Fruit fly (Drosophila melanogaster) whole organism, embryonic: ENCODE data around the gene CG3544.

ENCODE experiments used
- Abd-B ChIP-seq: fragments of 200-800 bp; sonication (Bioruptor generic); optimal IDR thresholded peaks from 2 replicates; lab custom pipeline; 2018; ENCODE audit warnings: missing biosample characterization, mild to moderate bottlenecking, missing genetic modification characterization, moderate library complexity
- Aef1 ChIP-seq: fragments of 200-800 bp; sonication (Bioruptor generic); IDR thresholded peaks from 3 replicates; pipeline ENCODE4 v1.3.6; 2022; ENCODE audit warnings: missing biosample characterization, missing genetic modification characterization
- Asciz ChIP-seq: fragments of 200-800 bp; sonication (Bioruptor generic); optimal IDR thresholded peaks from 2 replicates; lab custom pipeline; 2017; ENCODE audit warnings: missing biosample characterization, mild to moderate bottlenecking, missing genetic modification characterization, missing genetic modification reagents
- Atf-2 ChIP-seq: fragments of 200-800 bp; sonication (Bioruptor generic); optimal IDR thresholded peaks from 2 replicates; lab custom pipeline; 2016; ENCODE audit warnings: missing biosample characterization, missing genetic modification characterization
- Atf6 ChIP-seq: fragments of 200-800 bp; sonication (Bioruptor generic); IDR thresholded peaks from 2 replicates; pipeline ENCODE4 v1.3.6; 2022; ENCODE audit warnings: missing biosample characterization, missing genetic modification characterization
- Blimp-1 ChIP-seq: fragments of 200-800 bp; sonication (Bioruptor generic); optimal IDR thresholded peaks from 3 replicates; lab custom pipeline; 2018; ENCODE audit warnings: missing biosample characterization, missing genetic modification characterization, mild to moderate bottlenecking, moderate library complexity, missing genetic modification reagents
- CG10565 ChIP-seq: fragments of 200-800 bp; sonication (Bioruptor generic); optimal IDR thresholded peaks from 3 replicates; lab custom pipeline; 2016; ENCODE audit warnings: missing biosample characterization, mild to moderate bottlenecking, missing genetic modification characterization
- CG11247 ChIP-seq: fragments of 200-800 bp; sonication (Bioruptor generic); IDR thresholded peaks from 2 replicates; pipeline ENCODE4 v1.3.6; 2022; ENCODE audit warnings: missing biosample characterization, missing genetic modification characterization
- CG11398 ChIP-seq: fragments of 200-800 bp; sonication (Bioruptor generic); optimal IDR thresholded peaks from 2 replicates; lab custom pipeline; 2016; ENCODE audit warnings: missing biosample characterization, missing genetic modification characterization
- CG12659 ChIP-seq: fragments of 200-800 bp; sonication (Bioruptor generic); optimal IDR thresholded peaks from 3 replicates; lab custom pipeline; 2017; ENCODE audit warnings: mild to moderate bottlenecking, missing biosample characterization, missing genetic modification reagents, missing genetic modification characterization
- CG15011 ChIP-seq: fragments of 200-800 bp; sonication (Bioruptor generic); optimal IDR thresholded peaks from 3 replicates; lab custom pipeline; 2018; ENCODE audit warnings: missing biosample characterization, mild to moderate bottlenecking, missing genetic modification characterization
- CG18011 ChIP-seq: fragments of 200-800 bp; sonication (Bioruptor generic); optimal IDR thresholded peaks from 2 replicates; lab custom pipeline; 2017; ENCODE audit warnings: missing biosample characterization, missing genetic modification characterization, mild to moderate bottlenecking, moderate library complexity, missing genotype
- CG2129 ChIP-seq: fragments of 200-800 bp; sonication (Bioruptor generic); IDR thresholded peaks from 2 replicates; pipeline ENCODE4 v1.3.6; 2022; ENCODE audit warnings: missing biosample characterization, missing genetic modification characterization; ENCODE audit not compliant: partially characterized antibody
- CG31224 ChIP-seq: fragments of 200-800 bp; sonication (Bioruptor generic); IDR thresholded peaks from 2 replicates; pipeline ENCODE4 v1.3.6; 2022; ENCODE audit warnings: missing biosample characterization, missing genetic modification characterization
- CG3847 ChIP-seq: fragments of 200-800 bp; sonication (Bioruptor generic); IDR thresholded peaks from 2 replicates; pipeline ENCODE4 v1.3.6; 2022; ENCODE audit warnings: missing biosample characterization, missing genetic modification characterization
- CG4854 ChIP-seq: fragments of 200-800 bp; sonication (Bioruptor generic); optimal IDR thresholded peaks from 2 replicates; lab custom pipeline; 2016; ENCODE audit warnings: missing biosample characterization, missing genetic modification characterization, inconsistent platforms
- CG6272 ChIP-seq: fragments of 200-800 bp; sonication (Bioruptor generic); IDR thresholded peaks from 2 replicates; pipeline ENCODE4 v1.3.6; 2022; ENCODE audit warnings: missing biosample characterization, missing genetic modification characterization
- Hsf ChIP-seq: fragments of 200-800 bp; sonication (Bioruptor generic); optimal IDR thresholded peaks from 3 replicates; lab custom pipeline; 2016; ENCODE audit warnings: missing biosample characterization, missing genetic modification characterization
- Lpt ChIP-seq: fragments of >200 bp; optimal IDR thresholded peaks from 2 replicates; lab custom pipeline; 2018; ENCODE audit warnings: missing biosample characterization, missing genetic modification characterization
- MTF-1 ChIP-seq: fragments of 200-800 bp; sonication (Bioruptor generic); optimal IDR thresholded peaks from 2 replicates; lab custom pipeline; 2018; ENCODE audit warnings: missing biosample characterization, mild to moderate bottlenecking, missing genetic modification characterization, borderline replicate concordance
- Max ChIP-seq: fragments of 200-800 bp; sonication (Bioruptor generic); optimal IDR thresholded peaks from 2 replicates; lab custom pipeline; 2016; ENCODE audit warnings: missing biosample characterization, mild to moderate bottlenecking, missing genetic modification characterization
- Myb ChIP-seq: fragments of 200-800 bp; sonication (Bioruptor generic); optimal IDR thresholded peaks from 2 replicates; lab custom pipeline; 2016; ENCODE audit warnings: missing biosample characterization, missing genetic modification characterization
- Nf-YB ChIP-seq: fragments of 200-800 bp; sonication (Bioruptor generic); optimal IDR thresholded peaks from 3 replicates; lab custom pipeline; 2019; ENCODE audit warnings: missing biosample characterization, mild to moderate bottlenecking, missing genetic modification characterization, moderate library complexity
- NfI ChIP-seq: fragments of 200-800 bp; sonication (Bioruptor generic); optimal IDR thresholded peaks from 3 replicates; lab custom pipeline; 2018; ENCODE audit warnings: missing biosample characterization, mild to moderate bottlenecking, missing genetic modification characterization, moderate library complexity
- PHDP ChIP-seq: fragments of 200-800 bp; sonication (Bioruptor generic); optimal IDR thresholded peaks from 3 replicates; lab custom pipeline; 2018; ENCODE audit warnings: missing biosample characterization, mild to moderate bottlenecking, missing genetic modification characterization, moderate library complexity
- Six4 ChIP-seq: fragments of 200-800 bp; sonication (Bioruptor generic); optimal IDR thresholded peaks from 2 replicates; lab custom pipeline; 2016; ENCODE audit warnings: missing biosample characterization, missing genetic modification characterization
- Sry-δ ChIP-seq: fragments of 200-800 bp; sonication (Bioruptor generic); optimal IDR thresholded peaks from 2 replicates; lab custom pipeline; 2016; ENCODE audit warnings: missing biosample characterization, missing genetic modification characterization
- ac ChIP-seq: fragments of 200-800 bp; sonication (Bioruptor generic); optimal IDR thresholded peaks from 3 replicates; lab custom pipeline; 2017; ENCODE audit warnings: missing biosample characterization, mild to moderate bottlenecking, missing genetic modification characterization
- bowl ChIP-seq: fragments of 200-800 bp; sonication (Bioruptor generic); IDR thresholded peaks from 2 replicates; pipeline ENCODE4 v1.3.6; 2022; ENCODE audit warnings: missing biosample characterization, missing genetic modification characterization
- cg ChIP-seq: fragments of 200-800 bp; sonication (Bioruptor generic); optimal IDR thresholded peaks from 3 replicates; lab custom pipeline; 2019; ENCODE audit warnings: missing biosample characterization, mild to moderate bottlenecking, missing genetic modification characterization, moderate library complexity
- chm ChIP-seq: fragments of 200-800 bp; sonication (Bioruptor generic); IDR thresholded peaks from 2 replicates; pipeline ENCODE4 v1.3.6; 2022; ENCODE audit warnings: missing biosample characterization, missing genetic modification characterization
- dan ChIP-seq: fragments of 200-800 bp; sonication (Bioruptor generic); IDR thresholded peaks from 2 replicates; pipeline ENCODE4 v1.3.6; 2022; ENCODE audit warnings: missing biosample characterization, missing genetic modification characterization
- dm ChIP-seq: fragments of 200-800 bp; sonication (Bioruptor generic); optimal IDR thresholded peaks from 3 replicates; lab custom pipeline; 2016; ENCODE audit warnings: missing biosample characterization, missing genetic modification characterization
- fru ChIP-seq: fragments of >200 bp; optimal IDR thresholded peaks from 2 replicates; lab custom pipeline; 2017
- gsb ChIP-seq: fragments of 200-800 bp; sonication (Bioruptor generic); IDR thresholded peaks from 2 replicates; pipeline ENCODE4 v1.3.6; 2022; ENCODE audit warnings: missing biosample characterization, missing genetic modification characterization
- h ChIP-seq: fragments of >200 bp; optimal IDR thresholded peaks from 2 replicates; lab custom pipeline; 2017
- ham ChIP-seq: fragments of 200-800 bp; sonication (Bioruptor generic); IDR thresholded peaks from 2 replicates; pipeline ENCODE4 v1.3.6; 2022; ENCODE audit warnings: missing biosample characterization, missing genetic modification characterization
- jumu ChIP-seq: fragments of 200-800 bp; sonication (Bioruptor generic); optimal IDR thresholded peaks from 3 replicates; lab custom pipeline; 2016; ENCODE audit warnings: missing biosample characterization, missing genetic modification characterization
- lov ChIP-seq, 2 experiments: fragments of 200-800 bp in 1 of 2; fragments of >200 bp in 1 of 2; sonication (Bioruptor generic) in 1 of 2; IDR thresholded peaks in 1 of 2; optimal IDR thresholded peaks in 1 of 2; 2 replicates in 1 of 2; 3 replicates in 1 of 2; pipeline versions ENCODE4 v1.3.6 to Lab custom; 2017 to 2022; ENCODE audit warnings: missing biosample characterization in 1 of 2, missing genetic modification characterization in 1 of 2
- luna ChIP-seq: fragments of 200-800 bp; sonication (Bioruptor generic); optimal IDR thresholded peaks from 2 replicates; lab custom pipeline; 2016; ENCODE audit warnings: missing biosample characterization, missing genetic modification characterization
- p53 ChIP-seq: fragments of 200-800 bp; sonication (Bioruptor generic); optimal IDR thresholded peaks from 2 replicates; lab custom pipeline; 2016; ENCODE audit warnings: missing biosample characterization, missing genetic modification characterization
- pan ChIP-seq, 4 experiments: fragments of >200 bp in 3 of 4; fragments of 200-800 bp in 1 of 4; sonication (Bioruptor generic) in 1 of 4; optimal IDR thresholded peaks in 3 of 4; IDR thresholded peaks in 1 of 4; 2 replicates each; pipeline versions ENCODE4 v1.3.6 to Lab custom; 2017 to 2022; ENCODE audit warnings: missing biosample characterization in 2 of 4, missing genetic modification characterization in 2 of 4, mixed read lengths in 1 of 4
- pho ChIP-seq: fragments of 200-800 bp; sonication (Bioruptor generic); optimal IDR thresholded peaks from 2 replicates; lab custom pipeline; 2016; ENCODE audit warnings: missing biosample characterization, missing genetic modification characterization
- pros ChIP-seq: fragments of 200-800 bp; sonication (Bioruptor generic); optimal IDR thresholded peaks from 3 replicates; lab custom pipeline; 2019; ENCODE audit warnings: missing biosample characterization, mild to moderate bottlenecking, missing genetic modification characterization, moderate library complexity
- slp2 ChIP-seq: fragments of 200-800 bp; sonication (Bioruptor generic); optimal IDR thresholded peaks from 2 replicates; lab custom pipeline; 2016; ENCODE audit warnings: missing biosample characterization, missing genetic modification characterization
- tll ChIP-seq, 2 experiments: fragments of 200-800 bp in 1 of 2; fragments of >200 bp in 1 of 2; sonication (Bioruptor generic) in 1 of 2; optimal IDR thresholded peaks; 2 replicates each; lab custom pipeline; 2017 to 2019; ENCODE audit warnings: missing biosample characterization in 2 of 2, missing genetic modification characterization in 2 of 2, mild to moderate bottlenecking in 1 of 2, moderate library complexity in 1 of 2
- tna ChIP-seq: fragments of 200-800 bp; sonication (Bioruptor generic); IDR thresholded peaks from 2 replicates; pipeline ENCODE4 v1.3.6; 2022; ENCODE audit warnings: missing biosample characterization, missing genetic modification characterization; ENCODE audit not compliant: partially characterized antibody
- tx ChIP-seq: fragments of 200-800 bp; sonication (Bioruptor generic); optimal IDR thresholded peaks from 2 replicates; lab custom pipeline; 2016; ENCODE audit warnings: missing biosample characterization, missing genetic modification characterization
- unc-4 ChIP-seq: fragments of 200-800 bp; sonication (Bioruptor generic); IDR thresholded peaks from 2 replicates; pipeline ENCODE4 v1.3.6; 2022; ENCODE audit warnings: missing biosample characterization, missing genetic modification characterization; ENCODE audit not compliant: partially characterized antibody
- wek ChIP-seq: fragments of 200-800 bp; sonication (Bioruptor generic); optimal IDR thresholded peaks from 3 replicates; lab custom pipeline; 2018; ENCODE audit warnings: missing biosample characterization, mild to moderate bottlenecking, missing genetic modification characterization, moderate library complexity
- zfh1 ChIP-seq: fragments of 200-800 bp; sonication (Bioruptor generic); IDR thresholded peaks from 3 replicates; pipeline ENCODE4 v1.3.6; 2022; ENCODE audit warnings: missing biosample characterization, missing genetic modification characterization

Gene CG3544

DNA sequence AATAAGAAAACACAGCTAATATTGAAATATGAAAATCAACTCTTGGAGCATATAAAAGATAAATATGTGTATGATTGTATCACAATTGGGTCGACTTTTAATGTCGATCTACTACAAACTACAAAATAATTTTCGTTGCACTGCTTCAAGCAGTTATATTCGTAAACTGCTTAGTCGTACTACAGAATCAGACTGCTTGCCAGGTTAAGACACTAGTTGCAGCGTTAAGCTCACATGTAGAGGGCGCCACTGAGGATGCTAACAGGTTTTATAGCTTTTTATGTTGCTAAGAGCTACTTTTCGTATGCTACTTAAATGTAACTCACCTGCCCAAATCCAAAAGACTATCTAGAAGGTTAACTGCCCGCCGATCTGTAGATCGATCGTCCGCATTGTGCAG is 44.1 kb upstream of the CG3544 start (continued):
- no peak for TF ChIP-seq jumu (GFP tag; lab: Kevin White, UChicago)
- no peak for TF ChIP-seq CG18011 (GFP tag; lab: Kevin White, UChicago)
- TF ChIP-seq zfh1 (GFP tag; lab: Robert Waterston, UW): no peak
- no peak for TF ChIP-seq ham (GFP tag; lab: Robert Waterston, UW)
- no peak for TF ChIP-seq h (lab: Kevin White, UChicago)
- no peak for TF ChIP-seq slp2 (GFP tag; lab: Kevin White, UChicago)
- no peak for TF ChIP-seq ac (GFP tag; lab: Kevin White, UChicago)
- TF ChIP-seq tna: no peak
- no peak for TF ChIP-seq chm (GFP tag; lab: Robert Waterston, UW)
- no peak for TF ChIP-seq CG2129 (GFP tag; lab: Robert Waterston, UW)
- no peak for TF ChIP-seq unc-4 (GFP tag; lab: Robert Waterston, UW)
- TF ChIP-seq MTF-1 (GFP tag; lab: Kevin White, UChicago): no peak
- no peak for TF ChIP-seq pros
- TF ChIP-seq pho: no peak
- TF ChIP-seq Atf-2: no peak
- no peak for TF ChIP-seq bowl (GFP tag; lab: Robert Waterston, UW)
- TF ChIP-seq gsb (GFP tag; lab: Robert Waterston, UW): no peak
- TF ChIP-seq CG3847: no peak; the same call in 1 of the 2 replicates
- peak; percentile 1 for TF ChIP-seq NfI
- no peak for TF ChIP-seq Nf-YB (GFP tag; lab: Kevin White, UChicago)
- TF ChIP-seq tx (GFP tag; lab: Kevin White, UChicago): no peak
- no peak for TF ChIP-seq tll (GFP tag; optimal IDR thresholded peaks at IDR 0.05; lab: Kevin White, UChicago)
- TF ChIP-seq Max (GFP tag; lab: Kevin White, UChicago): no peak
- TF ChIP-seq Blimp-1: no peak
- TF ChIP-seq CG11247 (GFP tag; lab: Robert Waterston, UW): peak; percentile 26; the same call in 1 of the 2 replicates
- TF ChIP-seq luna (GFP tag; lab: Kevin White, UChicago): no peak
- no peak for TF ChIP-seq Hsf (GFP tag; lab: Kevin White, UChicago)
- TF ChIP-seq CG11398 (GFP tag; lab: Kevin White, UChicago): no peak
- peak; percentile 11 for TF ChIP-seq CG12659
- no peak for TF ChIP-seq Atf6 (GFP tag; lab: Robert Waterston, UW)
- TF ChIP-seq pan (optimal IDR thresholded peaks at IDR 0.05; lab: Kevin White, UChicago): no peak
- no peak for TF ChIP-seq pan (GFP tag; optimal IDR thresholded peaks at IDR 0.05 in 1 of 2, IDR thresholded peaks at IDR 0.05 in 1 of 2)
- TF ChIP-seq Abd-B (GFP tag; lab: Kevin White, UChicago): peak; percentile 95
- TF ChIP-seq Asciz (GFP tag; lab: Kevin White, UChicago): no peak
- TF ChIP-seq CG4854 (GFP tag; lab: Kevin White, UChicago): no peak
- no peak for TF ChIP-seq Sry-δ (GFP tag; lab: Kevin White, UChicago)
- no peak for TF ChIP-seq CG31224 (GFP tag; lab: Robert Waterston, UW)
- no peak for TF ChIP-seq CG15011 (GFP tag; lab: Kevin White, UChicago)
- TF ChIP-seq CG6272 (GFP tag; lab: Robert Waterston, UW): no peak; the same call in 1 of the 2 replicates
- no peak for TF ChIP-seq dan (GFP tag; lab: Robert Waterston, UW)
- TF ChIP-seq Aef1 (GFP tag; lab: Robert Waterston, UW): no peak
- no peak for TF ChIP-seq cg (GFP tag; lab: Kevin White, UChicago)
- peak; percentile 41 for TF ChIP-seq Myb (GFP tag; lab: Kevin White, UChicago)
- no peak for TF ChIP-seq Six4 (GFP tag; lab: Kevin White, UChicago)
- TF ChIP-seq dm (GFP tag; lab: Kevin White, UChicago): no peak
- TF ChIP-seq fru (lab: Kevin White, UChicago): no peak
- no peak for TF ChIP-seq PHDP
- TF ChIP-seq lov (optimal IDR thresholded peaks at IDR 0.05; lab: Kevin White, UChicago): no peak
- no peak for TF ChIP-seq lov (GFP tag; IDR thresholded peaks at IDR 0.05; lab: Robert Waterston, UW)
- no peak for TF ChIP-seq wek (GFP tag; lab: Kevin White, UChicago)
- no peak for TF ChIP-seq CG10565 (GFP tag; lab: Kevin White, UChicago)
- TF ChIP-seq Lpt (GFP tag; lab: Kevin White, UChicago): no peak
- peak; percentile 2 for TF ChIP-seq p53 (GFP tag; lab: Kevin White, UChicago)
